Worm (Caenorhabditis elegans) whole organism, early embryonic: ENCODE results near the gene F54C9.11.

Experiments used
- B0310.2 ChIP-seq: sonication (generic microtip); optimal IDR thresholded peaks from 2 replicates; lab custom pipeline; 2016; ENCODE audit warnings: mild to moderate bottlenecking, missing genetic modification characterization, missing compliant biosample characterization
- F13C5.2 ChIP-seq: sonication (generic microtip); optimal IDR thresholded peaks from 2 replicates; lab custom pipeline; 2017; ENCODE audit warnings: mild to moderate bottlenecking, missing genetic modification characterization, inconsistent platforms, missing compliant biosample characterization
- aly-1 ChIP-seq: sonication (generic microtip); optimal IDR thresholded peaks from 2 replicates; lab custom pipeline; 2016; ENCODE audit warnings: missing genetic modification characterization, missing compliant biosample characterization
- ama-1 ChIP-seq: fragments of 150-350 bp; optimal IDR thresholded peaks from 2 replicates; lab custom pipeline; 2014
- ceh-13 ChIP-seq: fragments of 200-800 bp; sonication (Bioruptor generic); optimal IDR thresholded peaks from 2 replicates; lab custom pipeline; 2018; ENCODE audit warnings: mild to moderate bottlenecking, missing genetic modification characterization, missing compliant biosample characterization
- ceh-36 ChIP-seq: sonication (generic microtip); optimal IDR thresholded peaks from 2 replicates; lab custom pipeline; 2016; ENCODE audit warnings: missing genetic modification characterization, inconsistent platforms, missing compliant biosample characterization
- ets-7 ChIP-seq: sonication (generic microtip); optimal IDR thresholded peaks from 2 replicates; lab custom pipeline; 2016; ENCODE audit warnings: missing genotype, missing genetic modification characterization, missing compliant biosample characterization
- flt-1 ChIP-seq: fragments of 200-800 bp; sonication (Bioruptor generic); IDR thresholded peaks from 2 replicates; pipeline ENCODE4 v1.3.6; 2022; ENCODE audit warnings: missing genetic modification characterization, missing compliant biosample characterization
- hmbx-1 ChIP-seq: sonication (generic microtip); optimal IDR thresholded peaks from 2 replicates; lab custom pipeline; 2016; ENCODE audit warnings: mild to moderate bottlenecking, missing genetic modification characterization, missing compliant biosample characterization
- hmg-4 ChIP-seq: fragments of 200-800 bp; sonication (Bioruptor generic); optimal IDR thresholded peaks from 2 replicates; lab custom pipeline; 2018; ENCODE audit warnings: mild to moderate bottlenecking, missing genetic modification characterization, missing compliant biosample characterization
- hnd-1 ChIP-seq: sonication (generic microtip); optimal IDR thresholded peaks from 2 replicates; lab custom pipeline; 2016; ENCODE audit warnings: missing genetic modification characterization, missing compliant biosample characterization
- pes-1 ChIP-seq: fragments of 200-800 bp; sonication (Bioruptor generic); IDR thresholded peaks from 2 replicates; pipeline ENCODE4 v1.3.6; 2022; ENCODE audit warnings: missing genetic modification reagents, missing genetic modification characterization, missing compliant biosample characterization
- scrt-1 ChIP-seq: fragments of 200-800 bp; sonication (Bioruptor generic); IDR thresholded peaks from 2 replicates; pipeline ENCODE4 v1.3.6; 2022; ENCODE audit warnings: missing genetic modification characterization, missing compliant biosample characterization
- sea-1 ChIP-seq: fragments of 200-800 bp; sonication (Bioruptor generic); conservative IDR thresholded peaks from 2 replicates; pipeline ENCODE4 v1.3.6; 2022; ENCODE audit warnings: missing genetic modification characterization, missing compliant biosample characterization
- tbx-11 ChIP-seq: fragments of 200-800 bp; sonication (Bioruptor generic); IDR thresholded peaks from 2 replicates; pipeline ENCODE4 v1.3.6; 2022; ENCODE audit warnings: missing genetic modification characterization, missing compliant biosample characterization
- tbx-37 ChIP-seq: fragments of 200-800 bp; sonication (Bioruptor generic); conservative IDR thresholded peaks from 2 replicates; pipeline ENCODE4 v1.3.6; 2022; ENCODE audit warnings: missing genetic modification reagents, missing genetic modification characterization, missing compliant biosample characterization
- tra-4 ChIP-seq: sonication (generic microtip); optimal IDR thresholded peaks from 2 replicates; lab custom pipeline; 2017; ENCODE audit warnings: missing genetic modification characterization, missing compliant biosample characterization

Gene F54C9.11

DNA sequence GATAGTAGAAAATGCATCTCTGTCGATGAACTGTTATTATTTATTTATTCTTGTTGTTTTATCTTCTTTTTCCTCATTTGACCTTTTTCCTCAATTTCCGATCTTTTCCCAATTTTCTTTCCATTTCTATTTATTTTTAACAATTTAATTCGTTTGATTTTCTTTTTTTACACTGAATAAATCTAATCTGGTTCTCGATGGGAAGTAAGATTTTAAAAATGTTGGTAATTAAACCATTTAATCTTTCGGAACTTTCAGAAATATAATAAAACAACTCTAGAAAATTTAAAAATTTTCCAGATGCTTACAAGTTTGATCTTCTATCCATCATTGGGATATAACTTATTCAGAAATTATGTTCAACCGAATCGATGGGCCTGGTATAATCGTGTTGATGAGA, 21.7 kb upstream of the F54C9.11 start, which contains the start of gene F28C6.8:
Gene F28C6.8 (plus strand): TSS at position 301 of the 400 bp plus-strand sequence.
- TF ChIP-seq tbx-37 (GFP tag; lab: Robert Waterston, UW): no peak
- no peak for TF ChIP-seq ceh-36 (tag; lab: Kevin White, UChicago)
- TF ChIP-seq sea-1: no peak
- TF ChIP-seq scrt-1 (GFP tag; lab: Robert Waterston, UW): no peak
- TF ChIP-seq tbx-11 (GFP tag; lab: Robert Waterston, UW): no peak
- TF ChIP-seq ceh-13: no peak
- TF ChIP-seq ets-7 (tag; lab: Kevin White, UChicago): no peak
- TF ChIP-seq aly-1 (tag; lab: Kevin White, UChicago): no peak

DNA sequence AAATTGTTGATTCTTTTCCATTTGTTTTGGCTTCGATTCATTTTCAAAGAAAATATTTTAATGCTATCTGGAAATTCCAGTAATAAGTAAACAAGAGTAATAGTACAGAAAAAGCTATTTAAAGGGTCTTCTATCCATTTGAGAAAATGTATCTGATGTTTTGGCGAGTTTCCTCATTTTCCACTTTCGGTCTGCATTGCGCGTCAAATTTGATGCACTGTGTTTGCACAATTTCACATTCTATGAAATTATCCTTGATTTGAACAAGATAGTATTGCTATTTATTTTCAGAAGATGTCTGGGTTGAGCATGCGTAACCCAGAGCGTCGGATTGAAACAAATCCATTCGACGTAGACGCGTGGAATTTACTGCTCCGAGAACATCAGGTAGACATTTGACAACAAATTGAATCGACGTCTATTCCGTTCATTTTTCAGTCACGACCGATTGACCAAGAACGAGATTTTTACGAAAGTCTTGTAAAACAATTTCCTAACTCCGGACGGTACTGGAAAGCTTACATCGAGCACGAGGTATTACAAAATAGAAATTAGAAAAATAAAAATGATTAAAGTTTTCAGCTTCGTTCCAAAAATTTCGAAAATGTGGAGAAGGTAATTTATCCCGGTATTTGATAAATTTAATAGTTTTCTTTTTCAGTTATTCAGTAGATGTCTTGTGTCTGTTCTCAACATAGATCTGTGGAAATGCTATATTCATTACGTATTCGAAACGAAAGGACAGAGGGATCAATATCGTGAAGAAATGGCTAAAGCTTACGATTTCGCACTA, 18.9 kb upstream of the F54C9.11 start, which contains the start of gene suf-1:
Gene suf-1 (plus strand): TSS at position 280 of the 793 bp plus-strand sequence.
- TF ChIP-seq B0310.2: no peak
- peak; percentile 71 for TF ChIP-seq ama-1

ce11 chrII:8602337-8602944, 17.6 kb upstream of the F54C9.11 start, which contains the start of the genes cpf-1 and rpl-26:
Gene cpf-1 (minus strand): TSS chrII:8602440.
Gene rpl-26 (plus strand): TSS chrII:8602785.
- TF ChIP-seq scrt-1 (GFP tag; lab: Robert Waterston, UW) (no peak), flt-1 (GFP tag; lab: Robert Waterston, UW) (no peak), tbx-37 (GFP tag; lab: Robert Waterston, UW) (no peak)

- TF ChIP-seq ama-1: no peak
- no peak for TF ChIP-seq ets-7 (tag; lab: Kevin White, UChicago)
- TF ChIP-seq sea-1: no peak
These were observed 15.3 kb upstream of the F54C9.11 start, which contains the start of gene pigg-1 for ce11 chrII:8600165-8600564. Gene pigg-1 (minus strand): TSS chrII:8600265.

DNA sequence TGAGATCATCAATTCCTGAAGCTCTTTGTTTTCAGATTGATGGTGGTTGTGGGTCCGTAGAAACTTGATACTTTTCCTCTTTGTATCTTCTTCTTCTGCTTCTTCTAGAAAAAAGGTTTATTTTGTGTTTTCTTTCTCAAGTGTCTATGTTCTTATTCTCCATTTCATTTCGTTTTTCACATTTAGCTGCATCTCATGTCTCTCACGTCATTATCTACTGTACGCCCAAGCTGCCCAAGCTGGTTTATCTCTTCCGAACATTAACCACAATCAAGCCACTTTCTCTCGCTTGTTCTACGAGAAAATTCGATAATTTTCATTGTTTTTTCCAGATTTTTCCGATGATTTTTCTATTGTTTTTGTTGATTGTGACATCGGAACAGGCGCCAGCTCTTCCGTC, 14.3 kb upstream of the F54C9.11 start, which contains the start of gene F28C6.5:
Gene F28C6.5 (plus strand): TSS at position 301 of the 400 bp plus-strand sequence.
- TF ChIP-seq ets-7 (tag; lab: Kevin White, UChicago) (no peak), aly-1 (tag; lab: Kevin White, UChicago) (no peak), ama-1 (no peak), tra-4 (tag; lab: Kevin White, UChicago) (no peak), flt-1 (GFP tag; lab: Robert Waterston, UW) (no peak), ceh-36 (tag; lab: Kevin White, UChicago) (no peak), tbx-11 (GFP tag; lab: Robert Waterston, UW) (no peak), hmg-4 (GFP tag; lab: Kevin White, UChicago) (no peak), ceh-13 (no peak), B0310.2 (no peak), F13C5.2 (tag; lab: Kevin White, UChicago) (no peak)

DNA sequence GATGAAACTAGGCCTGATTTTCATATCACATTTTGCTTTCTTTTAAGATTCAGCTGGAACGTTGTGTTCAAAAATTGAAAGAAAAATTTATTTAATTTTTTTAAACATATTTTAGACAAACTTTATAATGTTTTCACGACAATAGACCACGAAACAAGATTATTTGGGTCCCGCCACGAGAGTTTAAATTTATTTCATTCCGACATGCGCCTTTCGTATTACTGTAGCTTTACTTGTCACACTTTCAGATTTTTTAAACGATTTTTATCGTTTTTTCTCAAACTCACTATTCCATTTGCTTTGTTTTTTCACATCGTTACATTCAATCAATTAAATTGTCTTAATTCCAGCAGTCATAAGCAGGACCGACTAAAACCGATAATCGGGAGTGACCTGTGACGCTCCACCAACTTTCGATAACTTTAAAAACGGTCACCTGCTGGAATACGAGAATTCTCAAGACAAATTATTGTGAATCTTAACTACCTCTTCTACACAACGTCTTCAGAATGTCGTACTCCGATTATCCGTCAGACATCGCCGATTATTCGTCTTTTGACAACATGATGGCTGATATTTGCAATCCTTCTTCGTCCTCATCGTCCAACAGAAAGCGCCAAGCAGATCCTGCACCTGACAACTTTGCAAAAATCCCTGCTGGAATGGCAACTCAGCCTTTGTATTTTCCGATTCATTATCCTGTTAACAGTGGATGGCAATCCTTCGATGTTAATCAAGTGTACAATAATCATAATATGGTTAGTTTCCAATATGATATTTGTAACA, 9.1 kb upstream of the F54C9.11 start, which contains the start of gene aptf-3:
Gene aptf-3 (plus strand): TSS at position 351 of the 786 bp plus-strand sequence.
- TF ChIP-seq tbx-11 (GFP tag; lab: Robert Waterston, UW): no peak
- TF ChIP-seq scrt-1 (GFP tag; lab: Robert Waterston, UW): no peak
- TF ChIP-seq ama-1: no peak
- TF ChIP-seq hnd-1 (tag; lab: Kevin White, UChicago): no peak
- TF ChIP-seq hmbx-1 (tag; lab: Kevin White, UChicago): no peak
- TF ChIP-seq aly-1 (tag; lab: Kevin White, UChicago): no peak
- no peak for TF ChIP-seq pes-1
- no peak for TF ChIP-seq B0310.2
- no peak for TF ChIP-seq flt-1 (GFP tag; lab: Robert Waterston, UW)
- TF ChIP-seq ceh-36 (tag; lab: Kevin White, UChicago): no peak
- no peak for TF ChIP-seq sea-1
- TF ChIP-seq ceh-13: no peak

DNA sequence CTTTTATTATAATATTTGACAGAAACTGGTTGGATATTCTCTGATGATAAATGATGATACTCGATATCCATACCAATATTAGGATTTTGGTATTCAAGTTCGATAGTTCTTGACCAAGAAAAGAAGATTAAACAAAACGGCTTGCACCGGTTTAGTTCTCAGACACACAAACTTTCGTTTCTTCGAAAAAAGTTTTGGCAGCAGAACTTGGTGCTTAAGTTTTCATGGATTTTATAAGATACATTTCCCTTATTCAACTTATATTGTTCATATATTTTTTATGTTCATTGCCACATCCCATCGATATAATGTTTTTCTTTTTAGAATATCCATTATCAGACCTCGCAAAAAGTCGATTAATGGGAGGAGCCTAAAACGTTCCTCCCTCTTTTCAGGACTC, 5.8 kb upstream of the F54C9.11 start, which contains the start of gene aptf-4:
Gene aptf-4 (plus strand): TSS at position 301 of the 400 bp plus-strand sequence.
- no peak for TF ChIP-seq ceh-13
- TF ChIP-seq scrt-1 (GFP tag; lab: Robert Waterston, UW): no peak
- TF ChIP-seq ama-1: no peak
- no peak for TF ChIP-seq flt-1 (GFP tag; lab: Robert Waterston, UW)
- TF ChIP-seq tbx-11 (GFP tag; lab: Robert Waterston, UW): no peak
- TF ChIP-seq hnd-1 (tag; lab: Kevin White, UChicago): no peak
- TF ChIP-seq aly-1 (tag; lab: Kevin White, UChicago): no peak
- TF ChIP-seq tra-4 (tag; lab: Kevin White, UChicago): no peak
- TF ChIP-seq sea-1: no peak

- no peak for TF ChIP-seq ceh-36 (tag; lab: Kevin White, UChicago)
These were observed 4.3 kb upstream of the F54C9.11 start for ce11 chrII:8589227-8589626.
